Fruit fly (Drosophila melanogaster) whole organism, prepupa: ENCODE measurements around the gene CG12290.

ENCODE experiments used
- Blimp-1 ChIP-seq: fragments of 200-800 bp; sonication (Bioruptor generic); optimal IDR thresholded peaks from 3 replicates; lab custom pipeline; 2017; ENCODE audit warnings: missing biosample characterization, missing genetic modification characterization, mild to moderate bottlenecking, moderate library complexity, missing genetic modification reagents
- CG10631 ChIP-seq: fragments of 200-800 bp; sonication (Bioruptor generic); optimal IDR thresholded peaks from 2 replicates; lab custom pipeline; 2016; ENCODE audit warnings: missing biosample characterization, missing genetic modification characterization
- CG11294 ChIP-seq: fragments of 200-800 bp; sonication (Bioruptor generic); IDR thresholded peaks from 2 replicates; pipeline ENCODE4 v1.3.6; 2022; ENCODE audit warnings: missing biosample characterization, missing genetic modification characterization
- CG11762 ChIP-seq: fragments of 200-800 bp; sonication (Bioruptor generic); optimal IDR thresholded peaks from 3 replicates; lab custom pipeline; 2016; ENCODE audit warnings: missing biosample characterization, missing genetic modification characterization; ENCODE audit not compliant: insufficient read depth
- CG11902 ChIP-seq: fragments of 200-800 bp; sonication (Bioruptor generic); optimal IDR thresholded peaks from 3 replicates; lab custom pipeline; 2016; ENCODE audit warnings: missing biosample characterization, missing genetic modification characterization
- CG15336 ChIP-seq: fragments of 200-800 bp; sonication (Bioruptor generic); IDR thresholded peaks from 2 replicates; pipeline ENCODE4 v1.3.6; 2022; ENCODE audit warnings: missing biosample characterization, missing genetic modification characterization
- CG1621 ChIP-seq: fragments of 200-800 bp; sonication (Bioruptor generic); optimal IDR thresholded peaks from 3 replicates; lab custom pipeline; 2018; ENCODE audit warnings: missing biosample characterization, mild to moderate bottlenecking, missing genetic modification characterization
- CG16779 ChIP-seq: fragments of 200-800 bp; sonication (Bioruptor generic); optimal IDR thresholded peaks from 3 replicates; lab custom pipeline; 2017; ENCODE audit warnings: missing biosample characterization, mild to moderate bottlenecking, missing genetic modification characterization
- CG3032 ChIP-seq: fragments of 200-800 bp; optimal IDR thresholded peaks from 2 replicates; lab custom pipeline; 2019; ENCODE audit warnings: missing biosample characterization, mild to moderate bottlenecking, missing genetic modification characterization, moderate library complexity
- CG31627 ChIP-seq: fragments of 200-800 bp; sonication (Bioruptor generic); optimal IDR thresholded peaks from 3 replicates; lab custom pipeline; 2016; ENCODE audit warnings: missing biosample characterization, missing genetic modification characterization
- CG32006 ChIP-seq: fragments of 200-800 bp; sonication (Bioruptor generic); optimal IDR thresholded peaks from 3 replicates; lab custom pipeline; 2017; ENCODE audit warnings: missing biosample characterization, mild to moderate bottlenecking, missing genetic modification characterization
- CG34406 ChIP-seq: fragments of 200-800 bp; sonication (Bioruptor generic); optimal IDR thresholded peaks from 3 replicates; lab custom pipeline; 2016; ENCODE audit warnings: missing biosample characterization, missing genetic modification characterization
- CG4318 ChIP-seq: fragments of 200-800 bp; sonication (Bioruptor generic); optimal IDR thresholded peaks from 3 replicates; lab custom pipeline; 2017; ENCODE audit warnings: missing biosample characterization, mild to moderate bottlenecking, missing genetic modification characterization
- CG6163 ChIP-seq: fragments of 200-800 bp; sonication (Bioruptor generic); IDR thresholded peaks from 3 replicates; pipeline ENCODE4 v1.3.6; 2022; ENCODE audit warnings: missing biosample characterization, missing genetic modification characterization
- CG6808 ChIP-seq: fragments of 200-800 bp; sonication (Bioruptor generic); optimal IDR thresholded peaks from 3 replicates; lab custom pipeline; 2017; ENCODE audit warnings: missing biosample characterization, missing genetic modification characterization, mild to moderate bottlenecking, moderate library complexity, missing genetic modification reagents
- CG7368 ChIP-seq: fragments of 200-800 bp; sonication (Bioruptor generic); optimal IDR thresholded peaks from 3 replicates; lab custom pipeline; 2016; ENCODE audit warnings: missing biosample characterization, missing genetic modification characterization
- CG8319 ChIP-seq: fragments of 200-800 bp; sonication (Bioruptor generic); optimal IDR thresholded peaks from 3 replicates; lab custom pipeline; 2016; ENCODE audit warnings: missing biosample characterization, missing genetic modification characterization
- CG9139 ChIP-seq: fragments of 200-800 bp; sonication (Bioruptor generic); optimal IDR thresholded peaks from 3 replicates; lab custom pipeline; 2017; ENCODE audit warnings: missing biosample characterization, mild to moderate bottlenecking, missing genetic modification characterization
- Eip75B ChIP-seq: fragments of 200-800 bp; sonication (Bioruptor generic); optimal IDR thresholded peaks from 3 replicates; lab custom pipeline; 2016; ENCODE audit warnings: missing biosample characterization, missing genetic modification characterization
- Eip93F ChIP-seq: fragments of 200-800 bp; sonication (Bioruptor generic); optimal IDR thresholded peaks from 2 replicates; lab custom pipeline; 2016; ENCODE audit warnings: missing biosample characterization, mild to moderate bottlenecking, missing genetic modification characterization
- Ets21C ChIP-seq: fragments of 200-800 bp; sonication (Bioruptor generic); optimal IDR thresholded peaks from 3 replicates; lab custom pipeline; 2016; ENCODE audit warnings: missing biosample characterization, missing genetic modification characterization
- Ets96B ChIP-seq: fragments of 200-800 bp; optimal IDR thresholded peaks from 2 replicates; lab custom pipeline; 2019; ENCODE audit warnings: missing biosample characterization, mild to moderate bottlenecking, missing genetic modification characterization, moderate library complexity
- Gug ChIP-seq: fragments of 200-800 bp; sonication (Bioruptor generic); IDR thresholded peaks from 2 replicates; pipeline ENCODE4 v1.3.6; 2022; ENCODE audit warnings: missing biosample characterization, missing genetic modification characterization
- Hr39 ChIP-seq: fragments of 200-800 bp; sonication (Bioruptor generic); optimal IDR thresholded peaks from 2 replicates; lab custom pipeline; 2016; ENCODE audit warnings: missing biosample characterization, missing genetic modification characterization
- Hr4 ChIP-seq: fragments of 200-800 bp; sonication (Bioruptor generic); optimal IDR thresholded peaks from 3 replicates; lab custom pipeline; 2016; ENCODE audit warnings: missing biosample characterization, missing genetic modification characterization
- Lpt ChIP-seq: fragments of 200-800 bp; sonication (Bioruptor generic); optimal IDR thresholded peaks from 3 replicates; lab custom pipeline; 2016; ENCODE audit warnings: missing biosample characterization, missing genetic modification characterization
- OdsH ChIP-seq: fragments of 200-800 bp; sonication (Bioruptor generic); optimal IDR thresholded peaks from 3 replicates; lab custom pipeline; 2016; ENCODE audit warnings: missing biosample characterization, missing genetic modification characterization
- Smox ChIP-seq: fragments of 200-800 bp; sonication (Bioruptor generic); optimal IDR thresholded peaks from 3 replicates; lab custom pipeline; 2016; ENCODE audit warnings: missing biosample characterization, missing genetic modification characterization
- Sox14 ChIP-seq: fragments of 200-800 bp; sonication (Bioruptor generic); optimal IDR thresholded peaks from 3 replicates; lab custom pipeline; 2016; ENCODE audit warnings: missing biosample characterization, missing genetic modification characterization
- achi ChIP-seq: fragments of 200-800 bp; sonication (Bioruptor generic); optimal IDR thresholded peaks from 3 replicates; lab custom pipeline; 2016; ENCODE audit warnings: missing biosample characterization, missing genetic modification characterization
- acj6 ChIP-seq: fragments of 200-800 bp; sonication (Bioruptor generic); optimal IDR thresholded peaks from 3 replicates; lab custom pipeline; 2016; ENCODE audit warnings: missing biosample characterization, missing genetic modification characterization
- cyc ChIP-seq: fragments of 200-800 bp; sonication (Bioruptor generic); optimal IDR thresholded peaks from 3 replicates; lab custom pipeline; 2016; ENCODE audit warnings: missing biosample characterization, missing genetic modification characterization
- dac ChIP-seq: fragments of 200-800 bp; sonication (Bioruptor generic); optimal IDR thresholded peaks from 2 replicates; lab custom pipeline; 2017; ENCODE audit warnings: missing biosample characterization, mild to moderate bottlenecking, missing genetic modification characterization
- dsx ChIP-seq: fragments of 200-800 bp; optimal IDR thresholded peaks from 3 replicates; lab custom pipeline; 2019; ENCODE audit warnings: missing biosample characterization, mild to moderate bottlenecking, missing genetic modification characterization, moderate library complexity; ENCODE audit not compliant: poor library complexity, severe bottlenecking
- esn ChIP-seq: fragments of 200-800 bp; sonication (Bioruptor generic); optimal IDR thresholded peaks from 2 replicates; lab custom pipeline; 2016; ENCODE audit warnings: missing biosample characterization, mild to moderate bottlenecking, missing genetic modification characterization, moderate library complexity
- fkh ChIP-seq: fragments of 200-800 bp; sonication (Bioruptor generic); optimal IDR thresholded peaks from 3 replicates; lab custom pipeline; 2017; ENCODE audit warnings: missing biosample characterization, mild to moderate bottlenecking, missing genetic modification characterization, moderate library complexity
- lz ChIP-seq: fragments of 200-800 bp; sonication (Bioruptor generic); optimal IDR thresholded peaks from 3 replicates; lab custom pipeline; 2016; ENCODE audit warnings: missing biosample characterization, missing genetic modification characterization
- pdm3 ChIP-seq: fragments of 200-800 bp; sonication (Bioruptor generic); optimal IDR thresholded peaks from 3 replicates; lab custom pipeline; 2016; ENCODE audit warnings: missing biosample characterization, missing genetic modification characterization
- salr ChIP-seq, 2 experiments: fragments of 200-800 bp; sonication (Bioruptor generic); optimal IDR thresholded peaks; 3 replicates each; lab custom pipeline; 2016 to 2018; ENCODE audit warnings: missing biosample characterization in 2 of 2, missing genetic modification characterization in 2 of 2, mild to moderate bottlenecking in 1 of 2
- spab ChIP-seq: fragments of 200-800 bp; sonication (Bioruptor generic); optimal IDR thresholded peaks from 2 replicates; lab custom pipeline; 2017; ENCODE audit warnings: missing biosample characterization, mild to moderate bottlenecking, missing genetic modification characterization, missing genetic modification reagents
- ss ChIP-seq, 2 experiments: fragments of 200-800 bp; sonication (Bioruptor generic); optimal IDR thresholded peaks; 2 replicates in 1 of 2; 3 replicates in 1 of 2; lab custom pipeline; 2017 to 2018; ENCODE audit warnings: mild to moderate bottlenecking in 2 of 2, missing biosample characterization in 2 of 2, missing genetic modification characterization in 2 of 2, moderate library complexity in 1 of 2
- topi ChIP-seq: fragments of 200-800 bp; sonication (Bioruptor generic); optimal IDR thresholded peaks from 3 replicates; lab custom pipeline; 2016; ENCODE audit warnings: missing biosample characterization, missing genetic modification characterization

CG12290 gene

dm6 chr3R:26230016-26230415 lies at the start of gene CG12290 (continued):
- TF ChIP-seq dsx (GFP tag; lab: Kevin White, UChicago) (peak; percentile 46), dac (GFP tag; lab: Kevin White, UChicago) (no peak), CG6163 (GFP tag; lab: Robert Waterston, UW) (peak; percentile 72), Ets21C (GFP tag; lab: Kevin White, UChicago) (peak; percentile 17), CG11762 (GFP tag; lab: Kevin White, UChicago) (no peak), CG8319 (GFP tag; lab: Kevin White, UChicago) (no peak), topi (GFP tag; lab: Kevin White, UChicago) (peak; percentile 26), CG9139 (GFP tag; lab: Kevin White, UChicago) (peak; percentile 15)
- TF ChIP-seq, all 60 proteins: peak for 40

dm6 chr3R:26181991-26182390 lies 48.1 kb upstream of the CG12290 start:
- TF ChIP-seq Ets96B (no peak), dsx (GFP tag; lab: Kevin White, UChicago) (no peak), Blimp-1 (GFP tag; lab: Kevin White, UChicago) (no peak), achi (no peak), salr (GFP tag; optimal IDR thresholded peaks at IDR 0.05; lab: Kevin White, UChicago) (no peak), Lpt (GFP tag; lab: Kevin White, UChicago) (no peak), ss (GFP tag; optimal IDR thresholded peaks at IDR 0.05; lab: Kevin White, UChicago) (no peak), CG34406 (no peak)

dm6 chr3R:26185201-26185688 lies 44.8 kb upstream of the CG12290 start, which contains the start of gene CG31086:
Gene CG31086, plus strand, starts transcription at chr3R:26185251.
- TF ChIP-seq pdm3 (GFP tag; lab: Kevin White, UChicago) (no peak), CG10631 (GFP tag; lab: Kevin White, UChicago) (no peak), CG6808 (GFP tag; lab: Kevin White, UChicago) (no peak), lz (GFP tag; lab: Kevin White, UChicago) (no peak), Sox14 (GFP tag; lab: Kevin White, UChicago) (no peak), Gug (GFP tag; lab: Robert Waterston, UW) (no peak), OdsH (no peak), CG16779 (tag; lab: Kevin White, UChicago) (no peak), Eip75B (GFP tag; lab: Kevin White, UChicago) (no peak), CG15336 (GFP tag; lab: Robert Waterston, UW) (no peak), achi (no peak), esn (GFP tag; lab: Kevin White, UChicago) (no peak), CG6163 (GFP tag; lab: Robert Waterston, UW) (no peak), CG7368 (GFP tag; lab: Kevin White, UChicago) (no peak), CG9139 (GFP tag; lab: Kevin White, UChicago) (no peak), spab (GFP tag; lab: Kevin White, UChicago) (no peak)

dm6 chr3R:26188708-26189107 lies 41.3 kb upstream of the CG12290 start, which contains the start of gene CG6073:
Gene CG6073, minus strand, starts transcription at chr3R:26188807.
- TF ChIP-seq dsx (GFP tag; lab: Kevin White, UChicago) = peak; percentile 33
- TF ChIP-seq acj6 (GFP tag; lab: Kevin White, UChicago) = no peak
- no peak for TF ChIP-seq Hr4 (GFP tag; lab: Kevin White, UChicago)
- TF ChIP-seq Smox (GFP tag; lab: Kevin White, UChicago) = no peak
- no peak for TF ChIP-seq CG16779 (tag; lab: Kevin White, UChicago)
- TF ChIP-seq Eip93F = no peak
- no peak for TF ChIP-seq dac (GFP tag; lab: Kevin White, UChicago)
- no peak for TF ChIP-seq OdsH
- TF ChIP-seq Sox14 (GFP tag; lab: Kevin White, UChicago) = peak; percentile 53
- TF ChIP-seq CG1621 (tag; lab: Kevin White, UChicago) = no peak
- TF ChIP-seq CG3032 = peak; percentile 30
- peak; percentile 34; the same call in 1 of the 3 replicates for TF ChIP-seq CG6163 (GFP tag; lab: Robert Waterston, UW)
- no peak for TF ChIP-seq CG10631 (GFP tag; lab: Kevin White, UChicago)
- no peak for TF ChIP-seq achi
- peak; percentile 19 for TF ChIP-seq cyc (GFP tag; lab: Kevin White, UChicago)
- peak; percentile 76 for TF ChIP-seq fkh
- TF ChIP-seq Ets21C (GFP tag; lab: Kevin White, UChicago) = no peak
- no peak for TF ChIP-seq CG32006
- peak; percentile 30 for TF ChIP-seq CG31627
- peak; percentile 35 for TF ChIP-seq Hr39 (GFP tag; lab: Kevin White, UChicago)
- TF ChIP-seq lz (GFP tag; lab: Kevin White, UChicago) = peak; percentile 16
- 0 out of 2 replicates have a peak, but pooled peaks have one; percentile 14 for TF ChIP-seq CG11294 (GFP tag; lab: Robert Waterston, UW)
- TF ChIP-seq CG4318 (GFP tag; lab: Kevin White, UChicago) = no peak
- no peak for TF ChIP-seq CG11902 (GFP tag; lab: Kevin White, UChicago)
- TF ChIP-seq Lpt (GFP tag; lab: Kevin White, UChicago) = no peak
